Worm (Caenorhabditis elegans): ENCODE measurements around the gene Y39B6A.37.

ce11 chrV:18967479-18968056 lies 23.1 kb upstream of the Y39B6A.37 start, which contains the start of gene Y39B6A.43:
- TF ChIP-seq nhr-12 (tag; optimal IDR thresholded peaks at IDR 0.05) (no peak), nhr-77 (tag; optimal IDR thresholded peaks at IDR 0.05) (peak; percentile 86), unc-39 (tag; optimal IDR thresholded peaks at IDR 0.05) (peak; percentile 62), ztf-11 (tag; optimal IDR thresholded peaks at IDR 0.05) (no peak), ceh-16 (tag; optimal IDR thresholded peaks at IDR 0.05) (no peak), zag-1 (tag; optimal IDR thresholded peaks at IDR 0.05) (peak; percentile 75), fkh-10 (GFP tag; optimal IDR thresholded peaks at IDR 0.05) (peak; percentile 66), tbx-2 (tag; optimal IDR thresholded peaks at IDR 0.05) (peak; percentile 92), ceh-82 (tag; optimal IDR thresholded peaks at IDR 0.05) (peak; percentile 95), sea-2 (GFP tag; optimal IDR thresholded peaks at IDR 0.05) (no peak), lin-15B (tag; optimal IDR thresholded peaks at IDR 0.05) (peak; percentile 98), snpc-4 (tag; optimal IDR thresholded peaks at IDR 0.05) (peak; percentile 86), nhr-237 (tag; optimal IDR thresholded peaks at IDR 0.05) (no peak), ama-1 (optimal IDR thresholded peaks at IDR 0.05) (peak; percentile 53)

Data from whole organism, L3 larva.